Fruit fly (Drosophila melanogaster) whole organism, adult: ENCODE results near the gene Rab9D.

Source experiments
- CG11617 ChIP-seq: fragments of 200-800 bp; sonication (Bioruptor generic); optimal IDR thresholded peaks from 2 replicates; lab custom pipeline; 2017; ENCODE audit warnings: mild to moderate bottlenecking, missing biosample characterization, missing genetic modification reagents, missing genetic modification characterization
- CG12768 ChIP-seq: fragments of 200-800 bp; sonication (Bioruptor generic); optimal IDR thresholded peaks from 2 replicates; lab custom pipeline; 2017; ENCODE audit warnings: missing biosample characterization, missing genetic modification characterization, mild to moderate bottlenecking, moderate library complexity, missing genetic modification reagents
- CG14711 ChIP-seq: fragments of 200-800 bp; sonication (Bioruptor generic); optimal IDR thresholded peaks from 2 replicates; lab custom pipeline; 2018; ENCODE audit warnings: missing biosample characterization, mild to moderate bottlenecking, missing genetic modification characterization, moderate library complexity
- CG1620 ChIP-seq: fragments of 200-800 bp; sonication (Bioruptor generic); optimal IDR thresholded peaks from 2 replicates; lab custom pipeline; 2016; ENCODE audit warnings: missing biosample characterization, missing genetic modification characterization
- CG33017 ChIP-seq: fragments of 200-800 bp; sonication (Bioruptor generic); optimal IDR thresholded peaks from 2 replicates; lab custom pipeline; 2018; ENCODE audit warnings: missing biosample characterization, mild to moderate bottlenecking, missing genetic modification characterization, moderate library complexity
- CG5204 ChIP-seq: fragments of 200-800 bp; sonication (Bioruptor generic); optimal IDR thresholded peaks from 2 replicates; lab custom pipeline; 2016; ENCODE audit warnings: missing biosample characterization, missing genetic modification characterization
- CG7045 ChIP-seq: fragments of 200-800 bp; sonication (Bioruptor generic); optimal IDR thresholded peaks from 2 replicates; lab custom pipeline; 2017; ENCODE audit warnings: missing biosample characterization, mild to moderate bottlenecking, missing genetic modification characterization
- CG7101 ChIP-seq: fragments of 200-800 bp; sonication (Bioruptor generic); optimal IDR thresholded peaks from 2 replicates; lab custom pipeline; 2018; ENCODE audit warnings: missing biosample characterization, mild to moderate bottlenecking, missing genetic modification characterization, moderate library complexity
- Clk ChIP-seq: fragments of 200-800 bp; sonication (Bioruptor generic); optimal IDR thresholded peaks from 2 replicates; lab custom pipeline; 2017; ENCODE audit warnings: missing biosample characterization, missing genetic modification characterization
- Crg-1 ChIP-seq: fragments of 200-800 bp; sonication (Bioruptor generic); optimal IDR thresholded peaks from 2 replicates; lab custom pipeline; 2016; ENCODE audit warnings: missing biosample characterization, missing genetic modification characterization
- Hr96 ChIP-seq: fragments of 200-800 bp; sonication (Bioruptor generic); optimal IDR thresholded peaks from 2 replicates; lab custom pipeline; 2016; ENCODE audit warnings: missing biosample characterization, missing genetic modification characterization
- Mnt ChIP-seq: fragments of 200-800 bp; sonication (Bioruptor generic); optimal IDR thresholded peaks from 2 replicates; lab custom pipeline; 2016; ENCODE audit warnings: missing biosample characterization, mild to moderate bottlenecking, missing genetic modification characterization
- bab1 ChIP-seq: fragments of 200-800 bp; sonication (Bioruptor generic); optimal IDR thresholded peaks from 3 replicates; lab custom pipeline; 2019; ENCODE audit warnings: missing biosample characterization, mild to moderate bottlenecking, missing genetic modification characterization, moderate library complexity
- cic ChIP-seq: fragments of 200-800 bp; sonication (Bioruptor generic); optimal IDR thresholded peaks from 2 replicates; lab custom pipeline; 2017; ENCODE audit warnings: missing biosample characterization, mild to moderate bottlenecking, missing genetic modification characterization, moderate library complexity
- cnc ChIP-seq, 2 experiments: fragments of >200 bp; optimal IDR thresholded peaks; 2 replicates each; lab custom pipeline; 2017
- kay ChIP-seq: fragments of 200-800 bp; sonication (Bioruptor generic); peaks from one replicate; lab custom pipeline; 2016; ENCODE audit warnings: missing biosample characterization, missing genetic modification characterization, borderline replicate concordance
- ovo ChIP-seq: fragments of 200-800 bp; sonication (Bioruptor generic); optimal IDR thresholded peaks from 2 replicates; lab custom pipeline; 2016; ENCODE audit warnings: missing biosample characterization, missing genetic modification characterization
- pad ChIP-seq: fragments of 200-800 bp; sonication (Bioruptor generic); optimal IDR thresholded peaks from 3 replicates; lab custom pipeline; 2017; ENCODE audit warnings: missing biosample characterization, missing genetic modification characterization, mild to moderate bottlenecking, moderate library complexity, missing genetic modification reagents
- tj ChIP-seq: fragments of 200-800 bp; sonication (Bioruptor generic); optimal IDR thresholded peaks from 3 replicates; lab custom pipeline; 2017; ENCODE audit warnings: missing biosample characterization, mild to moderate bottlenecking, missing genetic modification characterization, moderate library complexity
- toe ChIP-seq: fragments of 200-800 bp; sonication (Bioruptor generic); optimal IDR thresholded peaks from 2 replicates; lab custom pipeline; 2016; ENCODE audit warnings: missing biosample characterization, missing genetic modification characterization

Gene Rab9D

DNA sequence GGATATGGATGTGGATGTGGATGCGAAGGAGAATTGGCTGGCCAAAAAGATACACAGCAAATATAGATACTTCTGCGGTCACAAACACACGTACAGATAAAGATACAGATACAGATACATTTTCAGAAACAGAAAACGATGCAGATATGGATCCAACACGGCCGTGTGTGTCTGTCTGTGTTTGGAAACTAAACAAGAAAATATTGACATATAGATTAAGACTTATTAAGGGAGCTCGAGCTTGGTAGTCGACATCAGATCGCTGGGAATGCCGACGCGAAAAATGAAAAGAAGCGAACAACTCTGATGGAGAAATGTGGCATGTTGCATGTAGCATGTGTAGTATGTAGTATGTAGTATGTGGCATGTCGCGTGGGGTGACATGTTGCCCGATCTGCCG is 6.8 kb upstream of the Rab9D start:
- TF ChIP-seq CG11617 (GFP tag; lab: Kevin White, UChicago) (no peak), CG7045 (GFP tag; lab: Kevin White, UChicago) (no peak), CG14711 (tag; lab: Kevin White, UChicago) (no peak), Clk (GFP tag; lab: Kevin White, UChicago) (no peak), CG5204 (no peak), CG12768 (GFP tag; lab: Kevin White, UChicago) (no peak)

DNA sequence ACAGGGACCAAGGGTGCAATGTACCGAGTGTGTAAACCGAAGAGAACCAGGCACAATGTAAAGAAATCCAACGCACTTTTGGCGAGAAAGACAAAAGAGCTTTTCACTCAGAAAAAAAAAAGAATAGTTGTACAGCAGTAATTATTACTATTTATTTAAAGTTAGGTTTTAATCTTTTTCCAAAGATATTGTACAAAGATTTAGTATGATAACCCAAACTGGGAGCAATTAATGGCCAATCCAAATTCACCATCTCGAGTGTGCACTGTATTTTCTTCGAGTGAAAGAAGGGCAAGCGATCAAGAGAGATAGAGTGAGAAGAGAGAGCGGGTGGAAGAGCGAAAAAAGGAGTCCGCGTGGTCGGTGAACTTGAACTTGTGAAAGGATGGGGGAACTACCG is 4.4 kb upstream of the Rab9D start:
- TF ChIP-seq CG33017 (tag; lab: Kevin White, UChicago): no peak
- TF ChIP-seq bab1 (GFP tag; lab: Kevin White, UChicago): peak; percentile 75
- no peak for TF ChIP-seq CG11617 (GFP tag; lab: Kevin White, UChicago)
- no peak for TF ChIP-seq Crg-1 (GFP tag; lab: Kevin White, UChicago)

DNA sequence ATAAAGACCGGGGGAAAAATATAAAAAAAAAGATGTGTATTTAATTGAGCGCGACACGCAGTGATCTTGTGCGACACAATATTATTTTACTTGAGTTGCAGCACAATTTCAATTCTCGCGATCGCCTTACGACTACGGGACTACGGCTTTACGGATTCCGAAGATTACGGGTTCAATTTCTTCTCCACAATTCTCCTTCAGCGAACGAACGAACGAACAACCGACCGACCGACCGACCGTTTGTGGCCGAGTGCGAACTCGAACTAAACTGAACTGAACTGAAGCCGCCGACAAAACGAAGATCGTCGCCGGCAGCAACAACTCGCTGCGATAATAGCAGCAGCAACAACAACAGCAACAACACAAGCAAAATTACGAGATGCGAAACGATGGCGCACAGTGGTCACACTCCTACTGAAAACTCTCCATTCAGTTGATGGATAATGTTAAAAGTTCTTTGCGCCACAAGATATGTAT is 3.7 kb upstream of the Rab9D start, which contains the start of gene spri:
spri (minus strand) TSS at position 265 of the 477 bp plus-strand sequence.
- no peak for TF ChIP-seq Crg-1 (GFP tag; lab: Kevin White, UChicago)
- TF ChIP-seq CG11617 (GFP tag; lab: Kevin White, UChicago): no peak
- TF ChIP-seq cic: peak; percentile 43
- no peak for TF ChIP-seq CG7101 (tag; lab: Kevin White, UChicago)
- no peak for TF ChIP-seq CG7045 (GFP tag; lab: Kevin White, UChicago)
- TF ChIP-seq cnc (optimal IDR thresholded peaks at IDR 0.05; lab: Kevin White, UChicago): no peak
- no peak for TF ChIP-seq CG14711 (tag; lab: Kevin White, UChicago)
- no peak for TF ChIP-seq CG12768 (GFP tag; lab: Kevin White, UChicago)
- peak; percentile 88 for TF ChIP-seq pad (GFP tag; lab: Kevin White, UChicago)
- peak; percentile 68 for TF ChIP-seq tj (GFP tag; lab: Kevin White, UChicago)
- peak; percentile 78 for TF ChIP-seq kay (GFP tag; lab: Kevin White, UChicago)
- TF ChIP-seq CG1620 (GFP tag; lab: Kevin White, UChicago): no peak
- peak; percentile 43 for TF ChIP-seq Mnt (GFP tag; lab: Kevin White, UChicago)
- no peak for TF ChIP-seq toe
- TF ChIP-seq Clk (GFP tag; lab: Kevin White, UChicago): no peak
- peak; percentile 43 for TF ChIP-seq ovo (GFP tag; lab: Kevin White, UChicago)
- no peak for TF ChIP-seq CG5204
- peak; percentile 32 for TF ChIP-seq bab1 (GFP tag; lab: Kevin White, UChicago)
- TF ChIP-seq Hr96: peak; percentile 36
- TF ChIP-seq CG33017 (tag; lab: Kevin White, UChicago): no peak

DNA sequence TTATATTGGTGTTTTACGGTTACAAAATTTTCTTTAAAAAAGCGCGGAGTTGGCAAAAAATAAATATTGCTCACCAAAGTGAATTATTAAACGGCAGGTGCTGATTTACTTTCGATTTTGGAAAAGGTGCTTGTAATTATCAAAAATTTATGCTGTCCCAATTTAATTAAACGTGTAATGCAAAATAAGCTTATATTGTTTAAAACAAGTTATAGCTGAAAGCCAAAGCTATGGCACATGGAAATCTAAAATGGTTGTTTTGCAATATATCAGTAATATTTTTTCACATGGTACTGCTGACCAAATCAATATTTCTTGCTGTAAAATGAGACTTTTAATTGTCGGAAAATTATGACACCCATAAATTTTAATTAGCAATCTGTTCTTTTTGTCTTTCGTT is 2.7 kb upstream of the Rab9D start:
- TF ChIP-seq CG7101 (tag; lab: Kevin White, UChicago) (no peak), tj (GFP tag; lab: Kevin White, UChicago) (peak; percentile 96), CG14711 (tag; lab: Kevin White, UChicago) (no peak)

DNA sequence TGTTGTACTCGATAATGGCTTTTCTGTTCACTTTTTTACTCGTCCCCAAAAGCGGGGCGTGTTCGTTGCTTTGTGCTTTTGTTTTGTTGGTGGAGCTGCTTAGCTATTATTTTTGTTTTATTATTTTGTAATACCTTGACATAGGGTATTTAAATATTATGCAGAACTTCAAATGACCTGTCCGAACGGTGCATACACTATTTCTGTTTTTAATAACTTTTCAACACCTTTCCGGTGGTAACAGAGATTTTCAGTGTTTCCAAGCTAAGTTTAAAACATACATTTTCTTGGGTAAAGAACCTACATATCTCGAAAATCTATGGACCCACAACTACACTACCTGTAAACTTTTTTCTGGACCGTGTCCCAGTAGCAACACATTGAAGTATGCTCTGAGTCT is 1.4 kb upstream of the Rab9D start:
- no peak for TF ChIP-seq cic
- TF ChIP-seq CG5204: no peak
- no peak for TF ChIP-seq toe
- no peak for TF ChIP-seq Mnt (GFP tag; lab: Kevin White, UChicago)
- TF ChIP-seq CG12768 (GFP tag; lab: Kevin White, UChicago): no peak
- peak; percentile 24 for TF ChIP-seq CG7101 (tag; lab: Kevin White, UChicago)
- TF ChIP-seq tj (GFP tag; lab: Kevin White, UChicago): no peak
- no peak for TF ChIP-seq CG7045 (GFP tag; lab: Kevin White, UChicago)
- TF ChIP-seq CG11617 (GFP tag; lab: Kevin White, UChicago): no peak
- peak; percentile 7 for TF ChIP-seq pad (GFP tag; lab: Kevin White, UChicago)
- TF ChIP-seq Clk (GFP tag; lab: Kevin White, UChicago): no peak
- TF ChIP-seq cnc (optimal IDR thresholded peaks at IDR 0.05; lab: Kevin White, UChicago): no peak
- TF ChIP-seq CG14711 (tag; lab: Kevin White, UChicago): peak; percentile 63
- TF ChIP-seq Crg-1 (GFP tag; lab: Kevin White, UChicago): no peak
- TF ChIP-seq kay (GFP tag; lab: Kevin White, UChicago): no peak
- no peak for TF ChIP-seq CG33017 (tag; lab: Kevin White, UChicago)
- no peak for TF ChIP-seq CG1620 (GFP tag; lab: Kevin White, UChicago)
- no peak for TF ChIP-seq ovo (GFP tag; lab: Kevin White, UChicago)
- no peak for TF ChIP-seq Hr96
- peak; percentile 95 for TF ChIP-seq bab1 (GFP tag; lab: Kevin White, UChicago)

DNA sequence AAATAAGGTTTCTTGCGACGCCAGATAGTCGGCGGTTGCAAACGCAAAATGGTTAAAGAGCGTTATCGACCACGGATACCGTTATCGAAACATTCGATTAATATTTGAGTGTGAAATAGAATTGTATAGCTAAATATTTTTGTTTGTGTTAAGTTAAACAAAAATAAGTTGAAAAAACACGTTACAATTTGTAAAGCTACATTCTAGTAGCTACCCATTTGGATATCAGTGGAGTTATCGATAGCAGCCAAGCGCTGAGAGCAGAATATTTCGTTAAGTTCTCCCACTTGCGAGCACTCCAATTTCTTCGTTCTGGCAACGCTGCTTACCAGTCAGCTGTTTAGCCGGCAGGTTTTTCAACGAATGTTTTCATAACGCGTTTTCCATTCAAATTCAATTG is 6.9 kb downstream of the Rab9D start, which contains the start of the genes Hmr and CG2124:
Hmr (minus strand) TSS at position 43 of the 400 bp plus-strand sequence.
CG2124 (plus strand) TSS at position 310 of the 400 bp plus-strand sequence.
- peak; percentile 8 for TF ChIP-seq CG14711 (tag; lab: Kevin White, UChicago)
- peak; percentile 48 for TF ChIP-seq bab1 (GFP tag; lab: Kevin White, UChicago)
- TF ChIP-seq pad (GFP tag; lab: Kevin White, UChicago): no peak

DNA sequence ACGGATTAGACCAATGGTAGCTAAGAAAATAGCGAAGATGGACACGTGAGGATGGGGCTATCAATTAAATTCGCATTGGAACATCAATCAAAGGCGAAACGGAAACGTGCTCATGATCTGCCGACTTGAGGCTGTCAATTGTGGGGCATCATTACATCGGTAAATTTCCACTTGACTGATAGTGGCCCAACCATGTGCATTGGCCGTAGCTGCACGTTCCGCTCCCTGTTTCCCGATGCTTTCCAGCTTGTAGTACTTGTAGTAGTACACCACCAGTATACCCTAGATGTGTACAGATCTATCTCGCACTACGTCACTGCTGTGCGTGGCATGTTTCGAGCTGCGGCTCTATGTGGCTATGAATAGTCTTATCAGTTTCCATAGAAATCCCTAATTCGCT is 10.4 kb downstream of the Rab9D start:
- TF ChIP-seq Mnt (GFP tag; lab: Kevin White, UChicago) (peak; percentile 2), CG12768 (GFP tag; lab: Kevin White, UChicago) (no peak), CG7045 (GFP tag; lab: Kevin White, UChicago) (no peak), cic (no peak), tj (GFP tag; lab: Kevin White, UChicago) (no peak)
